Worm (Caenorhabditis elegans): ENCODE results near the gene F55C10.5.

Gene F55C10.5

ce11 chrV:11351263-11351662 lies 31.6 kb upstream of the F55C10.5 start:
- TF ChIP-seq ztf-23 (GFP tag; IDR thresholded peaks at IDR 0.05) (no peak), tab-1 (GFP tag; IDR thresholded peaks at IDR 0.05) (no peak), ref-1 (GFP tag; conservative IDR thresholded peaks at IDR 0.05) (no peak), ztf-29 (GFP tag; IDR thresholded peaks at IDR 0.05) (no peak), klf-2 (GFP tag; conservative IDR thresholded peaks at IDR 0.05) (no peak), flt-1 (GFP tag; IDR thresholded peaks at IDR 0.05) (no peak), med-1 (GFP tag; optimal IDR thresholded peaks at IDR 0.05; ENCODE audit: insufficient read depth) (no peak), T22C8.4 (GFP tag; IDR thresholded peaks at IDR 0.05) (no peak), cog-1 (tag; optimal IDR thresholded peaks at IDR 0.05) (no peak)

DNA sequence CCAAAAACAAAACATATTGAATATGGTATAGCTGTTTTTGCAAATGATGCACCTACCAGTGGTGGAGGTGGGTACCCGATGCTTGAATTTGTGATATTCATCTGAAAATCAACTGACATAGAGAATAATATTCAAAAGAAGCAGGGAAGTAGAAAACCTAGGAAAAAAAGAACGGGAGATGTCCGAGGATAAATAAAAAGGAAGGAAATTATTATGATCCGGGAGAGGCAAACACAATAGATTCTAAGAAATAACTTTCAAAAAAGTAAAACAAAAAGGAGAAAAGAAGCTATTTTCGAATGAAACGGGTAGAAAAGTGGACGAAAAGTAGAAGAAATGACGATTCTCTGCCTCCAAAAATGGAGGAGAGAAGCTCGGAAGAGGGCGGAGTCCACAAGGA lies 30.0 kb upstream of the F55C10.5 start, which contains the start of gene npr-25:
TSS of gene npr-25 (minus strand) at position 101 of the 400 bp plus-strand sequence.
- no peak for TF ChIP-seq T22C8.4 (GFP tag; IDR thresholded peaks at IDR 0.05)
- no peak for TF ChIP-seq flt-1 (GFP tag; IDR thresholded peaks at IDR 0.05)
- no peak for TF ChIP-seq ref-1 (GFP tag; conservative IDR thresholded peaks at IDR 0.05)
- no peak for TF ChIP-seq klf-2 (GFP tag; conservative IDR thresholded peaks at IDR 0.05)
- TF ChIP-seq tab-1 (GFP tag; IDR thresholded peaks at IDR 0.05), result no peak
- no peak for TF ChIP-seq ztf-23 (GFP tag; IDR thresholded peaks at IDR 0.05)
- no peak for TF ChIP-seq cog-1 (tag; optimal IDR thresholded peaks at IDR 0.05)
- no peak for TF ChIP-seq med-1 (GFP tag; optimal IDR thresholded peaks at IDR 0.05; ENCODE audit: insufficient read depth)
- TF ChIP-seq ztf-29 (GFP tag; IDR thresholded peaks at IDR 0.05), result no peak

ce11 chrV:11354264-11354663 lies 28.6 kb upstream of the F55C10.5 start:
- no peak for TF ChIP-seq tab-1 (GFP tag; IDR thresholded peaks at IDR 0.05)
- no peak for TF ChIP-seq ref-1 (GFP tag; conservative IDR thresholded peaks at IDR 0.05)
- no peak for TF ChIP-seq klf-2 (GFP tag; conservative IDR thresholded peaks at IDR 0.05)
- no peak for TF ChIP-seq med-1 (GFP tag; optimal IDR thresholded peaks at IDR 0.05; ENCODE audit: insufficient read depth)
- TF ChIP-seq cog-1 (tag; optimal IDR thresholded peaks at IDR 0.05), result no peak
- no peak for TF ChIP-seq flt-1 (GFP tag; IDR thresholded peaks at IDR 0.05)
- no peak for TF ChIP-seq ztf-29 (GFP tag; IDR thresholded peaks at IDR 0.05)
- TF ChIP-seq T22C8.4 (GFP tag; IDR thresholded peaks at IDR 0.05), result no peak
- TF ChIP-seq ztf-23 (GFP tag; IDR thresholded peaks at IDR 0.05), result no peak

DNA sequence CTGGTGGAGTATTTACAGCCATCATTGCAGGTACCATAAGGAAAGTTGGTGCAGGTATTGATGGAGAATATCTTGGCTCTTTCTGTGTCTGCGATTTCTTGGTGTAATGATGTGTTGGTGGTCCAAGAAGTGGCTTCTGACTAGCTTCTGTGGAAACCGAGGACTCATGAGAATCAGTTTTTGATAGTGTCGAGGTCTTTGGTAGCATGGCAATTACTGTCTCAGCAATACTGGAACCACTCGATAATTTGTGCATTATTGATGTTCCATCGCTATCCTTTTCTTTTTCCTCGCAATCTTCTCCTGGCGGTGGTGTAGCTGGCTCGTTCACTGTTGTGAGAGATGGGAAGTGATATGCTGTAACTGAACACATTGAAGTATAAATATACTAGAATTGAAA lies 19.3 kb upstream of the F55C10.5 start:
- TF ChIP-seq ztf-23 (GFP tag; IDR thresholded peaks at IDR 0.05), result no peak
- TF ChIP-seq T22C8.4 (GFP tag; IDR thresholded peaks at IDR 0.05), result no peak
- no peak for TF ChIP-seq med-1 (GFP tag; optimal IDR thresholded peaks at IDR 0.05; ENCODE audit: insufficient read depth)
- TF ChIP-seq flt-1 (GFP tag; IDR thresholded peaks at IDR 0.05), result no peak
- TF ChIP-seq klf-2 (GFP tag; conservative IDR thresholded peaks at IDR 0.05), result no peak
- TF ChIP-seq cog-1 (tag; optimal IDR thresholded peaks at IDR 0.05), result no peak
- TF ChIP-seq ztf-29 (GFP tag; IDR thresholded peaks at IDR 0.05), result no peak
- TF ChIP-seq ref-1 (GFP tag; conservative IDR thresholded peaks at IDR 0.05), result no peak
- no peak for TF ChIP-seq tab-1 (GFP tag; IDR thresholded peaks at IDR 0.05)

DNA sequence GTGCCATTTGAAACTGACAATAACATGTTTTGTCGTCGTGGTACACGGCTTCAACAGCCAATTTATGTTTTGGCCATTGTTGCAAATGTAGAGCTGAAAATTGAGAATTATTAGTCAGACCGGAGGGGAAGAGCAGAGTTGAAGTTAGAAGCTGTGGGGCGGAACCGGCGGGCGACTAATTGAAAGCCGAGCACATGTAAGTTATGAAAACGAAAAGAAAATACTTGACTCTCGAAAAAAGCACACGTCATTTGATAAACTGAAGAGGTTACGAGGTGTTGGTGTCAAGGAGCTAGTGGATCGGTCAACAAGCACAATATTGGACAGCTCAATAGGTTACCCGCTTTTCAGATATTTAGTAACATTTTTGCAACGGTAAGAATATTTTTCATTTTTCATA lies 16.8 kb upstream of the F55C10.5 start, which contains the start of gene dop-5:
TSS of gene dop-5 (minus strand) at position 101 of the 400 bp plus-strand sequence.
- TF ChIP-seq ztf-29 (GFP tag; IDR thresholded peaks at IDR 0.05), result no peak
- no peak for TF ChIP-seq ztf-23 (GFP tag; IDR thresholded peaks at IDR 0.05)
- no peak for TF ChIP-seq tab-1 (GFP tag; IDR thresholded peaks at IDR 0.05)
- TF ChIP-seq ref-1 (GFP tag; conservative IDR thresholded peaks at IDR 0.05), result no peak
- TF ChIP-seq klf-2 (GFP tag; conservative IDR thresholded peaks at IDR 0.05), result no peak
- no peak for TF ChIP-seq cog-1 (tag; optimal IDR thresholded peaks at IDR 0.05)
- TF ChIP-seq flt-1 (GFP tag; IDR thresholded peaks at IDR 0.05), result no peak
- TF ChIP-seq T22C8.4 (GFP tag; IDR thresholded peaks at IDR 0.05), result no peak
- no peak for TF ChIP-seq med-1 (GFP tag; optimal IDR thresholded peaks at IDR 0.05; ENCODE audit: insufficient read depth)

ce11 chrV:11372284-11372878 lies 10.5 kb upstream of the F55C10.5 start:
- TF ChIP-seq klf-2 (GFP tag; conservative IDR thresholded peaks at IDR 0.05), result no peak
- no peak for TF ChIP-seq cog-1 (tag; optimal IDR thresholded peaks at IDR 0.05)
- TF ChIP-seq med-1 (GFP tag; optimal IDR thresholded peaks at IDR 0.05; ENCODE audit: insufficient read depth), result no peak
- no peak for TF ChIP-seq tab-1 (GFP tag; IDR thresholded peaks at IDR 0.05)
- TF ChIP-seq ref-1 (GFP tag; conservative IDR thresholded peaks at IDR 0.05), result no peak
- no peak for TF ChIP-seq ztf-29 (GFP tag; IDR thresholded peaks at IDR 0.05)
- TF ChIP-seq T22C8.4 (GFP tag; IDR thresholded peaks at IDR 0.05), result no peak
- no peak for TF ChIP-seq ztf-23 (GFP tag; IDR thresholded peaks at IDR 0.05)
- no peak for TF ChIP-seq flt-1 (GFP tag; IDR thresholded peaks at IDR 0.05)

ce11 chrV:11373918-11374317 lies 9.0 kb upstream of the F55C10.5 start:
- TF ChIP-seq ztf-23 (GFP tag; IDR thresholded peaks at IDR 0.05) (no peak), klf-2 (GFP tag; conservative IDR thresholded peaks at IDR 0.05) (no peak), flt-1 (GFP tag; IDR thresholded peaks at IDR 0.05) (no peak), cog-1 (tag; optimal IDR thresholded peaks at IDR 0.05) (no peak), T22C8.4 (GFP tag; IDR thresholded peaks at IDR 0.05) (no peak), med-1 (GFP tag; optimal IDR thresholded peaks at IDR 0.05; ENCODE audit: insufficient read depth) (no peak), ztf-29 (GFP tag; IDR thresholded peaks at IDR 0.05) (no peak), tab-1 (GFP tag; IDR thresholded peaks at IDR 0.05) (no peak)

ce11 chrV:11375150-11375792 lies 7.6 kb upstream of the F55C10.5 start, which contains the start of gene cnb-1:
Gene cnb-1, plus strand, starts transcription at chrV:11375742.
- no peak for TF ChIP-seq tab-1 (GFP tag; IDR thresholded peaks at IDR 0.05)
- no peak for TF ChIP-seq flt-1 (GFP tag; IDR thresholded peaks at IDR 0.05)
- no peak for TF ChIP-seq ztf-23 (GFP tag; IDR thresholded peaks at IDR 0.05)
- TF ChIP-seq klf-2 (GFP tag; conservative IDR thresholded peaks at IDR 0.05), result no peak
- peak; percentile 63 for TF ChIP-seq T22C8.4 (GFP tag; IDR thresholded peaks at IDR 0.05)
- TF ChIP-seq med-1 (GFP tag; optimal IDR thresholded peaks at IDR 0.05; ENCODE audit: insufficient read depth), result no peak

DNA sequence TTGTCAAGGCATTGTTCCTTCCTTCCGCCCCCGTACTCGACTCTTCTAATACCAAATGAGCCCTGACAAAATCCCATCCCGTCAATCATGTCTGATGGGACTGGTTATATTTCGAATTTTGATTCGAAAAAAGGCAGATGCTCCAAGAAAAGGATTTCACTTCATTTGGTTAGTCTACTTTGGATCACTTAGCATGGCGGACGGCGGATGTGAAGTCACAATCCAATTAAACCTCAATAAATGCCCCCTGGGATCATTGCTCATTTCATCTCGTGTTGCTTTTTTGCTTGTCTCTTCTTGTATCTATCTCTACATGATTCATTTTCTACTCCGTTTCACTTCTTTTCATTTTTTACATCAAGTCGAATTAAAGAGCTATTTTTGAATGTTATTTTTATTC lies 3.6 kb upstream of the F55C10.5 start:
- TF ChIP-seq flt-1 (GFP tag; IDR thresholded peaks at IDR 0.05), result no peak
- no peak for TF ChIP-seq med-1 (GFP tag; optimal IDR thresholded peaks at IDR 0.05; ENCODE audit: insufficient read depth)
- TF ChIP-seq ztf-23 (GFP tag; IDR thresholded peaks at IDR 0.05), result no peak
- no peak for TF ChIP-seq cog-1 (tag; optimal IDR thresholded peaks at IDR 0.05)
- no peak for TF ChIP-seq klf-2 (GFP tag; conservative IDR thresholded peaks at IDR 0.05)
